Worm (Caenorhabditis elegans) whole organism, young adult: ENCODE results near the gene T03F6.3.

ENCODE experiments used
- C17E4.6 ChIP-seq: fragments of 200-800 bp; sonication (Bioruptor generic); IDR thresholded peaks from 2 replicates; pipeline ENCODE4 v1.3.6; 2022; ENCODE audit warnings: missing genetic modification reagents, missing genetic modification characterization, missing compliant biosample characterization
- F22D6.2 ChIP-seq: sonication (generic microtip); optimal IDR thresholded peaks from 2 replicates; lab custom pipeline; 2016; ENCODE audit warnings: mild to moderate bottlenecking, missing genetic modification characterization, missing compliant biosample characterization
- F39B2.1 ChIP-seq: fragments of 200-800 bp; sonication (Bioruptor generic); IDR thresholded peaks from 2 replicates; pipeline ENCODE4 v1.3.6; 2022; ENCODE audit warnings: missing genetic modification reagents, missing genetic modification characterization, missing compliant biosample characterization
- K11D2.4 ChIP-seq: fragments of 200-800 bp; sonication (Bioruptor generic); IDR thresholded peaks from 2 replicates; pipeline ENCODE4 v1.3.6; 2022; ENCODE audit warnings: missing genetic modification reagents, missing genetic modification characterization, missing compliant biosample characterization
- ama-1 ChIP-seq, 3 experiments: fragments of 150-350 bp in 1 of 3; sonication (generic microtip) in 2 of 3; optimal IDR thresholded peaks; 2 replicates each; lab custom pipeline; 2014 to 2018; ENCODE audit warnings: missing biosample characterization in 2 of 3, missing genetic modification characterization in 2 of 3, missing genetic modification reagents in 2 of 3
- ceh-79 ChIP-seq: sonication (generic microtip); optimal IDR thresholded peaks from 2 replicates; lab custom pipeline; 2017; ENCODE audit warnings: mild to moderate bottlenecking, missing genetic modification characterization, missing compliant biosample characterization
- let-607 ChIP-seq, 2 experiments: fragments of 200-800 bp in 1 of 2; sonication (Bioruptor generic) in 1 of 2; sonication (generic microtip) in 1 of 2; optimal IDR thresholded peaks; 2 replicates each; lab custom pipeline; 2016 to 2018; ENCODE audit warnings: mild to moderate bottlenecking in 2 of 2, missing compliant biosample characterization in 2 of 2, missing genetic modification characterization in 2 of 2, moderate library complexity in 2 of 2, missing genotype in 1 of 2
- unc-62 ChIP-seq: fragments of 150-350 bp; optimal IDR thresholded peaks from 2 replicates; lab custom pipeline; 2014; ENCODE audit warnings: missing biosample characterization, missing genetic modification reagents, missing genetic modification characterization
- ztf-18 ChIP-seq: sonication (generic microtip); optimal IDR thresholded peaks from 2 replicates; lab custom pipeline; 2016; ENCODE audit warnings: missing genotype, mild to moderate bottlenecking, missing genetic modification characterization, missing compliant biosample characterization

ce11 chrIII:13388621-13389020, 574 bp upstream of the T03F6.3 start:
- TF ChIP-seq let-607 (tag; optimal IDR thresholded peaks at IDR 0.05; lab: Kevin White, UChicago): no peak
- TF ChIP-seq K11D2.4 (GFP tag; lab: Robert Waterston, UW): no peak
- no peak for TF ChIP-seq F39B2.1
- TF ChIP-seq ama-1 (optimal IDR thresholded peaks at IDR 0.05; lab: Kevin White, UChicago): no peak
- no peak for TF ChIP-seq ama-1 (GFP tag; optimal IDR thresholded peaks at IDR 0.05; lab: Kevin White, UChicago)
- TF ChIP-seq F22D6.2 (tag; lab: Kevin White, UChicago): no peak
- TF ChIP-seq ztf-18: no peak
- no peak for TF ChIP-seq ceh-79 (tag; lab: Kevin White, UChicago)
- no peak for TF ChIP-seq C17E4.6 (GFP tag; lab: Robert Waterston, UW)
- TF ChIP-seq unc-62 (GFP tag; lab: Kevin White, UChicago): no peak
